Worm (Caenorhabditis elegans) whole organism, L4/young adult: ENCODE measurements around the gene scl-9.

Experiments used
- W03F9.2 ChIP-seq: fragments of 150-350 bp; optimal IDR thresholded peaks from 2 replicates; lab custom pipeline; 2014; ENCODE audit warnings: missing biosample characterization, missing genetic modification characterization
- him-1 ChIP-seq: sonication (generic microtip); optimal IDR thresholded peaks from 2 replicates; lab custom pipeline; 2016; ENCODE audit warnings: missing genotype, missing genetic modification reagents, missing genetic modification characterization, missing compliant biosample characterization

DNA sequence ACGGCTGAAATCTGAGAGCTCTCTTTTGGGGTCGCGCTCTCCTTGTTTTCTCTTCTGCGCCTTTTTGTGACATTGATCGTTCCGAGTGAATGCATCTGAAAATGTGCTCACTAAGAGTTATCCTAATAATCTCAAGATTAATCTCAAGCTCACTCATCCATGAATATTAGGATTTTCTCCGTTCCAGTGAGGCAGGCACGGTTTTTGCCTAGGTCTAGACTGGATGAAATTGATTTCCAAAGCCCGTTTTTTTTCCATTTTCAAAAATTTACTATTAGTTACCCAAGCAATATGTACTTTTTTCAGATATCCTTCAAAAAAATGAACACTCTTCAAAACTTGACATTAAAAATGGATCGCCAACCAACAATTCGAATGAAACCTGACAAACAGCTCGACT is 4.9 kb upstream of the scl-9 start, which contains the start of gene amt-2:
- TF ChIP-seq him-1 (tag; lab: Kevin White, UChicago) (no peak), W03F9.2 (tag; lab: Kevin White, UChicago) (no peak)
